Worm (Caenorhabditis elegans) whole organism, L2 larva: ENCODE measurements around the gene cyp-13A11.

Experiments used
- C34F6.9 ChIP-seq: fragments of 150-350 bp; optimal IDR thresholded peaks from 2 replicates; lab custom pipeline; 2014; ENCODE audit warnings: missing biosample characterization, missing genetic modification characterization
- F13H6.1 ChIP-seq: sonication (generic microtip); optimal IDR thresholded peaks from 2 replicates; lab custom pipeline; 2016; ENCODE audit warnings: missing genetic modification characterization, missing compliant biosample characterization
- R02D3.7 ChIP-seq: fragments of 150-350 bp; optimal IDR thresholded peaks from 2 replicates; lab custom pipeline; 2014; ENCODE audit warnings: missing biosample characterization, missing genetic modification characterization
- Y55F3AM.14 ChIP-seq: fragments of 200-800 bp; sonication (Bioruptor generic); optimal IDR thresholded peaks from 2 replicates; lab custom pipeline; 2018; ENCODE audit warnings: mild to moderate bottlenecking, missing genetic modification characterization, missing compliant biosample characterization
- ZK546.5 ChIP-seq: sonication (generic microtip); optimal IDR thresholded peaks from 2 replicates; lab custom pipeline; 2017; ENCODE audit warnings: missing biosample characterization, missing genetic modification characterization
- alr-1 ChIP-seq: fragments of 150-350 bp; optimal IDR thresholded peaks from 2 replicates; lab custom pipeline; 2014; ENCODE audit warnings: missing biosample characterization, missing genetic modification characterization
- aly-2 ChIP-seq: fragments of 150-350 bp; optimal IDR thresholded peaks from 2 replicates; lab custom pipeline; 2014; ENCODE audit warnings: missing biosample characterization, missing genetic modification characterization
- ama-1 ChIP-seq: fragments of 150-350 bp; optimal IDR thresholded peaks from 2 replicates; lab custom pipeline; 2018; ENCODE audit warnings: inconsistent platforms
- blmp-1 ChIP-seq: sonication (generic microtip); optimal IDR thresholded peaks from 2 replicates; lab custom pipeline; 2017; ENCODE audit warnings: missing genetic modification characterization, mild to moderate bottlenecking, missing compliant biosample characterization, antibody characterized with exemption, moderate library complexity; ENCODE audit not compliant: insufficient read depth
- ceh-16 ChIP-seq: fragments of 150-350 bp; optimal IDR thresholded peaks from 2 replicates; lab custom pipeline; 2014; ENCODE audit warnings: missing biosample characterization, missing genetic modification characterization
- ceh-82 ChIP-seq: fragments of 150-350 bp; optimal IDR thresholded peaks from 2 replicates; lab custom pipeline; 2014; ENCODE audit warnings: missing biosample characterization, missing genetic modification characterization
- crh-2 ChIP-seq: sonication (generic microtip); optimal IDR thresholded peaks from 2 replicates; lab custom pipeline; 2017; ENCODE audit warnings: missing biosample characterization, missing genetic modification characterization
- dmd-4 ChIP-seq: sonication (generic microtip); optimal IDR thresholded peaks from 2 replicates; lab custom pipeline; 2017; ENCODE audit warnings: missing biosample characterization, missing genetic modification characterization
- egl-27 ChIP-seq: sonication (generic microtip); optimal IDR thresholded peaks from 3 replicates; lab custom pipeline; 2017; ENCODE audit warnings: missing biosample characterization, missing genetic modification reagents, missing genetic modification characterization
- elt-1 ChIP-seq: fragments of 150-350 bp; optimal IDR thresholded peaks from 2 replicates; lab custom pipeline; 2014; ENCODE audit warnings: missing biosample characterization, missing genetic modification characterization
- elt-3 ChIP-seq: sonication (generic microtip); optimal IDR thresholded peaks from 2 replicates; lab custom pipeline; 2017; ENCODE audit warnings: missing biosample characterization, missing genetic modification characterization
- fos-1 ChIP-seq: fragments of 150-350 bp; optimal IDR thresholded peaks from 2 replicates; lab custom pipeline; 2014; ENCODE audit warnings: missing biosample characterization, missing genetic modification characterization
- gmeb-1 ChIP-seq: fragments of 150-350 bp; optimal IDR thresholded peaks from 2 replicates; lab custom pipeline; 2014; ENCODE audit warnings: missing biosample characterization, missing genetic modification characterization
- lin-11 ChIP-seq: fragments of 150-350 bp; sonication (generic microtip); optimal IDR thresholded peaks from 2 replicates; lab custom pipeline; 2014; ENCODE audit warnings: missing biosample characterization, missing genetic modification characterization, inconsistent platforms, mixed read lengths
- lin-13 ChIP-seq: fragments of 150-350 bp; optimal IDR thresholded peaks from 2 replicates; lab custom pipeline; 2014; ENCODE audit warnings: missing biosample characterization, missing genetic modification reagents, missing genetic modification characterization
- lin-39 ChIP-seq: fragments of 150-350 bp; optimal IDR thresholded peaks from 2 replicates; lab custom pipeline; 2014; ENCODE audit warnings: missing biosample characterization, missing genetic modification reagents, missing genetic modification characterization
- lsy-2 ChIP-seq, 2 experiments: fragments of 150-350 bp in 1 of 2; sonication (generic microtip) in 1 of 2; optimal IDR thresholded peaks; 2 replicates each; lab custom pipeline; 2014 to 2017; ENCODE audit warnings: missing biosample characterization in 2 of 2, missing genetic modification characterization in 2 of 2
- mab-5 ChIP-seq: fragments of 150-350 bp; optimal IDR thresholded peaks from 2 replicates; lab custom pipeline; 2014; ENCODE audit warnings: missing biosample characterization, missing genetic modification characterization
- mbf-1 ChIP-seq: sonication (generic microtip); optimal IDR thresholded peaks from 2 replicates; lab custom pipeline; 2017; ENCODE audit warnings: missing biosample characterization, missing genetic modification characterization
- mdl-1 ChIP-seq, 2 experiments: fragments of 150-350 bp in 1 of 2; sonication (generic microtip) in 1 of 2; optimal IDR thresholded peaks; 2 replicates each; lab custom pipeline; 2017; ENCODE audit warnings: missing biosample characterization in 2 of 2, missing genetic modification characterization in 2 of 2
- nhr-10 ChIP-seq: sonication (generic microtip); optimal IDR thresholded peaks from 2 replicates; lab custom pipeline; 2017; ENCODE audit warnings: missing biosample characterization, missing genetic modification characterization
- nhr-11 ChIP-seq: fragments of 150-350 bp; optimal IDR thresholded peaks from 2 replicates; lab custom pipeline; 2014; ENCODE audit warnings: missing biosample characterization, missing genetic modification characterization
- nhr-12 ChIP-seq: fragments of 150-350 bp; optimal IDR thresholded peaks from 2 replicates; lab custom pipeline; 2014; ENCODE audit warnings: missing biosample characterization, missing genetic modification characterization
- nhr-129 ChIP-seq: fragments of 150-350 bp; optimal IDR thresholded peaks from 2 replicates; lab custom pipeline; 2014; ENCODE audit warnings: missing biosample characterization, missing genetic modification characterization
- nhr-21 ChIP-seq: fragments of 150-350 bp; optimal IDR thresholded peaks from 2 replicates; lab custom pipeline; 2014; ENCODE audit warnings: missing biosample characterization, missing genetic modification characterization
- nhr-23 ChIP-seq: fragments of 150-350 bp; optimal IDR thresholded peaks from 2 replicates; lab custom pipeline; 2014; ENCODE audit warnings: missing biosample characterization, missing genetic modification reagents, missing genetic modification characterization
- nhr-237 ChIP-seq: fragments of 150-350 bp; optimal IDR thresholded peaks from 2 replicates; lab custom pipeline; 2014; ENCODE audit warnings: missing biosample characterization, missing genetic modification characterization
- nhr-25 ChIP-seq: fragments of 150-350 bp; sonication (generic microtip); optimal IDR thresholded peaks from 3 replicates; lab custom pipeline; 2014; ENCODE audit warnings: missing biosample characterization, missing genetic modification characterization
- nhr-6 ChIP-seq: fragments of 150-350 bp; optimal IDR thresholded peaks from 2 replicates; lab custom pipeline; 2014; ENCODE audit warnings: missing biosample characterization, missing genetic modification characterization
- nhr-77 ChIP-seq: fragments of 150-350 bp; optimal IDR thresholded peaks from 2 replicates; lab custom pipeline; 2014; ENCODE audit warnings: missing biosample characterization, missing genetic modification characterization
- peb-1 ChIP-seq: fragments of 150-350 bp; optimal IDR thresholded peaks from 2 replicates; lab custom pipeline; 2014; ENCODE audit warnings: missing biosample characterization, missing genetic modification characterization
- sem-4 ChIP-seq: fragments of 150-350 bp; optimal IDR thresholded peaks from 2 replicates; lab custom pipeline; 2014; ENCODE audit warnings: missing biosample characterization, missing genetic modification reagents, missing genetic modification characterization
- skn-1 ChIP-seq: sonication (generic microtip); optimal IDR thresholded peaks from 2 replicates; lab custom pipeline; 2017; ENCODE audit warnings: missing biosample characterization, missing genetic modification characterization
- sma-3 ChIP-seq: sonication (generic microtip); optimal IDR thresholded peaks from 2 replicates; lab custom pipeline; 2016; ENCODE audit warnings: missing genetic modification reagents, missing genetic modification characterization, missing compliant biosample characterization
- sma-9 ChIP-seq, 2 experiments: fragments of 150-350 bp in 1 of 2; sonication (generic microtip) in 1 of 2; optimal IDR thresholded peaks; 2 replicates each; lab custom pipeline; 2014 to 2016; ENCODE audit warnings: missing genetic modification characterization in 2 of 2, mild to moderate bottlenecking in 1 of 2, missing biosample characterization in 1 of 2, missing compliant biosample characterization in 1 of 2, missing genetic modification reagents in 1 of 2, moderate library complexity in 1 of 2
- snpc-4 ChIP-seq: fragments of 150-350 bp; optimal IDR thresholded peaks from 2 replicates; lab custom pipeline; 2014; ENCODE audit warnings: missing biosample characterization, missing genetic modification characterization
- unc-39 ChIP-seq: fragments of 150-350 bp; optimal IDR thresholded peaks from 2 replicates; lab custom pipeline; 2014; ENCODE audit warnings: missing biosample characterization, missing genetic modification characterization
- unc-55 ChIP-seq: fragments of 150-350 bp; sonication (generic microtip); optimal IDR thresholded peaks from 3 replicates; lab custom pipeline; 2014; ENCODE audit warnings: missing biosample characterization, missing genetic modification reagents, missing genetic modification characterization
- unc-62 ChIP-seq: fragments of 150-350 bp; optimal IDR thresholded peaks from 2 replicates; lab custom pipeline; 2014; ENCODE audit warnings: missing biosample characterization, missing genetic modification reagents, missing genetic modification characterization
- zag-1 ChIP-seq: fragments of 150-350 bp; optimal IDR thresholded peaks from 2 replicates; lab custom pipeline; 2014; ENCODE audit warnings: missing biosample characterization, missing genetic modification characterization
- ztf-1 ChIP-seq: fragments of 200-800 bp; sonication (Bioruptor generic); conservative IDR thresholded peaks from 2 replicates; pipeline ENCODE4 v1.3.6; 2022; ENCODE audit warnings: missing genetic modification characterization, missing compliant biosample characterization
- ztf-11 ChIP-seq: sonication (generic microtip); optimal IDR thresholded peaks from 2 replicates; lab custom pipeline; 2017; ENCODE audit warnings: missing biosample characterization, missing genetic modification characterization
- ztf-4 ChIP-seq: fragments of 150-350 bp; optimal IDR thresholded peaks from 2 replicates; lab custom pipeline; 2014; ENCODE audit warnings: missing biosample characterization, missing genetic modification characterization

The cyp-13A11 gene

ce11 chrIII:13020741-13021140, at the start of gene cyp-13A11:
Gene cyp-13A11, plus strand, starts transcription at chrIII:13021006.
- TF ChIP-seq elt-1 (tag; lab: Kevin White, UChicago): no peak
- TF ChIP-seq lin-39 (tag; lab: Kevin White, UChicago): no peak
- no peak for TF ChIP-seq lin-13 (GFP tag; lab: Kevin White, UChicago)
- no peak for TF ChIP-seq nhr-129 (tag; lab: Kevin White, UChicago)

- peak; percentile 38 for TF ChIP-seq fos-1 (tag; lab: Kevin White, UChicago)
- TF ChIP-seq nhr-77: no peak
- no peak for TF ChIP-seq ztf-1 (GFP tag; lab: Robert Waterston, UW)
- no peak for TF ChIP-seq mbf-1 (tag; lab: Kevin White, UChicago)
- TF ChIP-seq ceh-16: no peak
- no peak for TF ChIP-seq ztf-11 (tag; lab: Kevin White, UChicago)
- no peak for TF ChIP-seq ama-1 (lab: Kevin White, UChicago)
- peak; percentile 26 for TF ChIP-seq unc-55 (GFP tag; lab: Kevin White, UChicago)
- TF ChIP-seq gmeb-1: peak; percentile 34
- TF ChIP-seq nhr-12: no peak
- TF ChIP-seq blmp-1 (tag; lab: Kevin White, UChicago): no peak
- no peak for TF ChIP-seq aly-2 (tag; lab: Kevin White, UChicago)
- no peak for TF ChIP-seq sma-3 (GFP tag; lab: Kevin White, UChicago)
- TF ChIP-seq elt-1 (tag; lab: Kevin White, UChicago): no peak
- no peak for TF ChIP-seq nhr-237
- peak; percentile 53 for TF ChIP-seq C34F6.9 (tag; lab: Kevin White, UChicago)
- no peak for TF ChIP-seq unc-62 (GFP tag; lab: Kevin White, UChicago)
- TF ChIP-seq crh-2: peak; percentile 37
- TF ChIP-seq nhr-21: no peak
- TF ChIP-seq nhr-11: no peak
- no peak for TF ChIP-seq ceh-82 (tag; lab: Kevin White, UChicago)
- TF ChIP-seq Y55F3AM.14 (GFP tag; lab: Kevin White, UChicago): no peak
- no peak for TF ChIP-seq nhr-25 (tag; lab: Kevin White, UChicago)
- TF ChIP-seq sem-4: no peak
- TF ChIP-seq elt-3: no peak
- TF ChIP-seq dmd-4 (tag; lab: Kevin White, UChicago): no peak
- no peak for TF ChIP-seq alr-1 (tag; lab: Kevin White, UChicago)
- TF ChIP-seq egl-27 (tag; lab: Kevin White, UChicago): no peak
- TF ChIP-seq sma-9 (GFP tag; optimal IDR thresholded peaks at IDR 0.05; lab: Kevin White, UChicago): no peak
- no peak for TF ChIP-seq sma-9 (tag; optimal IDR thresholded peaks at IDR 0.05; lab: Kevin White, UChicago)
- TF ChIP-seq ztf-4 (tag; lab: Kevin White, UChicago): no peak
- no peak for TF ChIP-seq nhr-23 (tag; lab: Kevin White, UChicago)
- no peak for TF ChIP-seq lin-39 (tag; lab: Kevin White, UChicago)
- TF ChIP-seq lsy-2 (tag; optimal IDR thresholded peaks at IDR 0.05; lab: Kevin White, UChicago): peak; percentile 55 to 81
- no peak for TF ChIP-seq peb-1 (tag; lab: Kevin White, UChicago)
- TF ChIP-seq mab-5 (tag; lab: Kevin White, UChicago): no peak
- no peak for TF ChIP-seq unc-39 (tag; lab: Kevin White, UChicago)
- TF ChIP-seq nhr-10 (tag; lab: Kevin White, UChicago): no peak
- no peak for TF ChIP-seq lin-11 (tag; lab: Kevin White, UChicago)
- no peak for TF ChIP-seq ZK546.5 (tag; lab: Kevin White, UChicago)
- no peak for TF ChIP-seq R02D3.7
- TF ChIP-seq snpc-4 (tag; lab: Kevin White, UChicago): no peak
- TF ChIP-seq zag-1 (tag; lab: Kevin White, UChicago): no peak
- no peak for TF ChIP-seq nhr-6
- TF ChIP-seq skn-1 (tag; lab: Kevin White, UChicago): no peak
- no peak for TF ChIP-seq mdl-1 (tag; optimal IDR thresholded peaks at IDR 0.05; lab: Kevin White, UChicago)
- TF ChIP-seq nhr-129 (tag; lab: Kevin White, UChicago): peak; percentile 20
- TF ChIP-seq lin-13 (GFP tag; lab: Kevin White, UChicago): peak; percentile 6
- no peak for TF ChIP-seq F13H6.1 (tag; lab: Kevin White, UChicago)
Observed at ce11 chrIII:12971828-12972379, 48.9 kb upstream of the cyp-13A11 start.
